Worm (Caenorhabditis elegans) whole organism, early embryonic: ENCODE measurements around the gene H12D21.9.

Experiments
- B0310.2 ChIP-seq: sonication (generic microtip); optimal IDR thresholded peaks from 2 replicates; lab custom pipeline; 2016; ENCODE audit warnings: mild to moderate bottlenecking, missing genetic modification characterization, missing compliant biosample characterization
- F13C5.2 ChIP-seq: sonication (generic microtip); optimal IDR thresholded peaks from 2 replicates; lab custom pipeline; 2017; ENCODE audit warnings: mild to moderate bottlenecking, missing genetic modification characterization, inconsistent platforms, missing compliant biosample characterization
- aly-1 ChIP-seq: sonication (generic microtip); optimal IDR thresholded peaks from 2 replicates; lab custom pipeline; 2016; ENCODE audit warnings: missing genetic modification characterization, missing compliant biosample characterization
- ama-1 ChIP-seq: fragments of 150-350 bp; optimal IDR thresholded peaks from 2 replicates; lab custom pipeline; 2014
- ets-7 ChIP-seq: sonication (generic microtip); optimal IDR thresholded peaks from 2 replicates; lab custom pipeline; 2016; ENCODE audit warnings: missing genotype, missing genetic modification characterization, missing compliant biosample characterization
- flt-1 ChIP-seq: fragments of 200-800 bp; sonication (Bioruptor generic); IDR thresholded peaks from 2 replicates; pipeline ENCODE4 v1.3.6; 2022; ENCODE audit warnings: missing genetic modification characterization, missing compliant biosample characterization
- hmbx-1 ChIP-seq: sonication (generic microtip); optimal IDR thresholded peaks from 2 replicates; lab custom pipeline; 2016; ENCODE audit warnings: mild to moderate bottlenecking, missing genetic modification characterization, missing compliant biosample characterization
- hmg-4 ChIP-seq: fragments of 200-800 bp; sonication (Bioruptor generic); optimal IDR thresholded peaks from 2 replicates; lab custom pipeline; 2018; ENCODE audit warnings: mild to moderate bottlenecking, missing genetic modification characterization, missing compliant biosample characterization
- hnd-1 ChIP-seq: sonication (generic microtip); optimal IDR thresholded peaks from 2 replicates; lab custom pipeline; 2016; ENCODE audit warnings: missing genetic modification characterization, missing compliant biosample characterization
- pes-1 ChIP-seq: fragments of 200-800 bp; sonication (Bioruptor generic); IDR thresholded peaks from 2 replicates; pipeline ENCODE4 v1.3.6; 2022; ENCODE audit warnings: missing genetic modification reagents, missing genetic modification characterization, missing compliant biosample characterization
- scrt-1 ChIP-seq: fragments of 200-800 bp; sonication (Bioruptor generic); IDR thresholded peaks from 2 replicates; pipeline ENCODE4 v1.3.6; 2022; ENCODE audit warnings: missing genetic modification characterization, missing compliant biosample characterization
- sea-1 ChIP-seq: fragments of 200-800 bp; sonication (Bioruptor generic); conservative IDR thresholded peaks from 2 replicates; pipeline ENCODE4 v1.3.6; 2022; ENCODE audit warnings: missing genetic modification characterization, missing compliant biosample characterization
- tbx-37 ChIP-seq: fragments of 200-800 bp; sonication (Bioruptor generic); conservative IDR thresholded peaks from 2 replicates; pipeline ENCODE4 v1.3.6; 2022; ENCODE audit warnings: missing genetic modification reagents, missing genetic modification characterization, missing compliant biosample characterization
- tra-4 ChIP-seq: sonication (generic microtip); optimal IDR thresholded peaks from 2 replicates; lab custom pipeline; 2017; ENCODE audit warnings: missing genetic modification characterization, missing compliant biosample characterization

ce11 chrV:14876257-14876656 lies 33.0 kb downstream of the H12D21.9 start:
- peak; percentile 74 for TF ChIP-seq scrt-1 (GFP tag; lab: Robert Waterston, UW)
- peak; percentile 49; the same call in 1 of the 2 replicates for TF ChIP-seq tbx-37 (GFP tag; lab: Robert Waterston, UW)
- TF ChIP-seq tra-4 (tag; lab: Kevin White, UChicago) = no peak
- TF ChIP-seq ama-1 = no peak
- no peak for TF ChIP-seq hmbx-1 (tag; lab: Kevin White, UChicago)
- TF ChIP-seq B0310.2 (tag; lab: Kevin White, UChicago) = peak; percentile 72
- peak; percentile 73 for TF ChIP-seq flt-1 (GFP tag; lab: Robert Waterston, UW)
- peak; percentile 44 for TF ChIP-seq F13C5.2
- TF ChIP-seq hmg-4 (GFP tag; lab: Kevin White, UChicago) = peak; percentile 41
- TF ChIP-seq pes-1 (GFP tag; lab: Robert Waterston, UW) = peak; percentile 83
- TF ChIP-seq hnd-1 (tag; lab: Kevin White, UChicago) = no peak
- TF ChIP-seq ets-7 (tag; lab: Kevin White, UChicago) = no peak
- TF ChIP-seq sea-1 (GFP tag; lab: Robert Waterston, UW) = no peak
- TF ChIP-seq aly-1 = no peak
